Worm (Caenorhabditis elegans): ENCODE measurements around the gene F13H8.1.

DNA sequence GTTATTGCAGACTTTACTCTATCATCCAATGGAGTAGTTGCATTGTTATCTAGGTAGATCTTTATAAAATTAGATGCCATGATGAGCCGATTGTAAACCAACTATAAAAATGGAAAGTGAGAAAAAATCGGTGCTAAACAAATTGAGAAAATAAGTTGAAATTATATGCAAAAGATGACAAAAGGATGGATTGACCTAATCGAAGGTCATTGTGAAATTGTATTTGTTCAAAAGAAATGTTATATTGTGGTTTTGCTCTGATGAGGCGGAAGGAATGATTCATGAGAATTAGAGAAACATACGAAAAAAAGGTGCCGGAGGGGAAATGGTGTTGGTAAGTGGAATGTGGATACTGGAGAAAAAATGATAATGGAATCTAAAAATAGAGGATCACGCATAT lies 2.2 kb upstream of the F13H8.1 start, which contains the start of gene scly-1:
- TF ChIP-seq ama-1 (optimal IDR thresholded peaks at IDR 0.05) (no peak), flt-1 (GFP tag; IDR thresholded peaks at IDR 0.05) (no peak), hnd-1 (tag; optimal IDR thresholded peaks at IDR 0.05) (no peak), ceh-13 (GFP tag; optimal IDR thresholded peaks at IDR 0.05) (no peak)
